Fruit fly (Drosophila melanogaster): ENCODE results near the gene Lk.

Lk gene

dm6 chr3L:14564404-14564803 lies 3.8 kb upstream of the Lk start (continued):
- TF ChIP-seq NK7.1 (GFP tag; optimal IDR thresholded peaks at IDR 0.05): no peak
- TF ChIP-seq CG7745 (tag; optimal IDR thresholded peaks at IDR 0.05): no peak
- no peak for TF ChIP-seq Ssrp (tag; optimal IDR thresholded peaks at IDR 0.05)
- no peak for TF ChIP-seq danr (GFP tag; IDR thresholded peaks at IDR 0.05)
- TF ChIP-seq Dfd (GFP tag; optimal IDR thresholded peaks at IDR 0.05): no peak
- no peak for TF ChIP-seq CG4820 (GFP tag; optimal IDR thresholded peaks at IDR 0.05)
- TF ChIP-seq twi (tag; optimal IDR thresholded peaks at IDR 0.05): no peak
- peak; percentile 40 for TF ChIP-seq Fer1 (GFP tag; optimal IDR thresholded peaks at IDR 0.05)
- TF ChIP-seq CG13775 (GFP tag; optimal IDR thresholded peaks at IDR 0.05): no peak
- no peak for TF ChIP-seq ranshi (GFP tag; IDR thresholded peaks at IDR 0.05)
- no peak for TF ChIP-seq kah (GFP tag; optimal IDR thresholded peaks at IDR 0.05)
- no peak for TF ChIP-seq Oli (tag; optimal IDR thresholded peaks at IDR 0.05)
- TF ChIP-seq Tbp (GFP tag; optimal IDR thresholded peaks at IDR 0.05): no peak
- TF ChIP-seq z (GFP tag; IDR thresholded peaks at IDR 0.05): no peak
- TF ChIP-seq CG17568 (GFP tag; optimal IDR thresholded peaks at IDR 0.05): no peak
- TF ChIP-seq crp (GFP tag; optimal IDR thresholded peaks at IDR 0.05): no peak
- no peak for TF ChIP-seq CG6654 (GFP tag; optimal IDR thresholded peaks at IDR 0.05)
- TF ChIP-seq Mes4 (GFP tag; optimal IDR thresholded peaks at IDR 0.05): no peak
- no peak for TF ChIP-seq corto (GFP tag; optimal IDR thresholded peaks at IDR 0.05)
- TF ChIP-seq CG18599 (GFP tag; optimal IDR thresholded peaks at IDR 0.05): peak; percentile 46
- TF ChIP-seq sd (tag; optimal IDR thresholded peaks at IDR 0.05): no peak
- no peak for TF ChIP-seq h (optimal IDR thresholded peaks at IDR 0.05)
- TF ChIP-seq lab (GFP tag; optimal IDR thresholded peaks at IDR 0.05): peak; percentile 39
- no peak for TF ChIP-seq CG2678 (tag; optimal IDR thresholded peaks at IDR 0.05)
- TF ChIP-seq schlank (tag; optimal IDR thresholded peaks at IDR 0.05): peak; percentile 8
- TF ChIP-seq CG5245 (GFP tag; optimal IDR thresholded peaks at IDR 0.05): no peak
- TF ChIP-seq HLH54F (GFP tag; optimal IDR thresholded peaks at IDR 0.05): no peak
- TF ChIP-seq CG3163 (GFP tag; optimal IDR thresholded peaks at IDR 0.05): no peak
- no peak for TF ChIP-seq CG2889 (GFP tag; IDR thresholded peaks at IDR 0.05)
- TF ChIP-seq fd102C (GFP tag; optimal IDR thresholded peaks at IDR 0.05): peak; percentile 51
- TF ChIP-seq CG2202 (tag; optimal IDR thresholded peaks at IDR 0.05): no peak
- TF ChIP-seq ssp (GFP tag; IDR thresholded peaks at IDR 0.05): no peak
- no peak for TF ChIP-seq D19A (tag; optimal IDR thresholded peaks at IDR 0.05)
- TF ChIP-seq oc (tag; optimal IDR thresholded peaks at IDR 0.05): no peak
- no peak for TF ChIP-seq CG30431 (GFP tag; optimal IDR thresholded peaks at IDR 0.05)
- TF ChIP-seq zen (tag; optimal IDR thresholded peaks at IDR 0.05): peak; percentile 7
- TF ChIP-seq inv (GFP tag; IDR thresholded peaks at IDR 0.05; ENCODE audit: partially characterized antibody): no peak
- no peak for TF ChIP-seq CG34376 (GFP tag; optimal IDR thresholded peaks at IDR 0.05)
- TF ChIP-seq dan (GFP tag; IDR thresholded peaks at IDR 0.05): no peak
- no peak for TF ChIP-seq CG1832 (GFP tag; optimal IDR thresholded peaks at IDR 0.05)
- no peak for TF ChIP-seq CG18476 (GFP tag; optimal IDR thresholded peaks at IDR 0.05)
- TF ChIP-seq hth (optimal IDR thresholded peaks at IDR 0.05): no peak
- no peak for TF ChIP-seq eve (GFP tag; optimal IDR thresholded peaks at IDR 0.05)
- TF ChIP-seq dimm (GFP tag; IDR thresholded peaks at IDR 0.05): no peak
- no peak for TF ChIP-seq CG11456 (GFP tag; IDR thresholded peaks at IDR 0.05)
- peak; percentile 19 for TF ChIP-seq CG15514 (GFP tag; optimal IDR thresholded peaks at IDR 0.05)
- no peak for TF ChIP-seq CG14860 (GFP tag; IDR thresholded peaks at IDR 0.05; ENCODE audit: partially characterized antibody)
- no peak for TF ChIP-seq Side (GFP tag; optimal IDR thresholded peaks at IDR 0.05)
- 0 out of 2 replicates have a peak, but pooled peaks have one; percentile 16 for TF ChIP-seq CG32532 (GFP tag; IDR thresholded peaks at IDR 0.05)
- no peak for TF ChIP-seq Rx (GFP tag; IDR thresholded peaks at IDR 0.05)
- TF ChIP-seq CG33557 (GFP tag; optimal IDR thresholded peaks at IDR 0.05): no peak
- no peak for TF ChIP-seq gro (GFP tag; optimal IDR thresholded peaks at IDR 0.05)
